Fruit fly (Drosophila melanogaster) whole organism, embryonic: ENCODE data around the gene hdly.
A peak's percentile ranks its signal among the peaks of the same experiment; 100 is the strongest.

Experiments used
- Adf1 ChIP-seq: fragments of 200-800 bp; sonication (Bioruptor generic); IDR thresholded peaks from 2 replicates; pipeline ENCODE4 v1.3.6; 2022; ENCODE audit warnings: missing biosample characterization, missing genetic modification characterization
- CG1024 ChIP-seq: fragments of 200-800 bp; sonication (Bioruptor generic); IDR thresholded peaks from 2 replicates; pipeline ENCODE4 v1.3.6; 2022; ENCODE audit warnings: missing biosample characterization, missing genetic modification characterization
- CG11456 ChIP-seq: fragments of 200-800 bp; sonication (Bioruptor generic); IDR thresholded peaks from 3 replicates; pipeline ENCODE4 v1.3.6; 2022; ENCODE audit warnings: missing biosample characterization, missing genetic modification characterization
- CG12299 ChIP-seq: fragments of 200-800 bp; sonication (Bioruptor generic); optimal IDR thresholded peaks from 2 replicates; lab custom pipeline; 2018; ENCODE audit warnings: missing biosample characterization, mild to moderate bottlenecking, missing genetic modification characterization
- CG13123 ChIP-seq: fragments of 200-800 bp; sonication (Bioruptor generic); optimal IDR thresholded peaks from 2 replicates; lab custom pipeline; 2016; ENCODE audit warnings: missing biosample characterization, missing genetic modification characterization
- CG14965 ChIP-seq: fragments of 200-800 bp; sonication (Bioruptor generic); optimal IDR thresholded peaks from 2 replicates; lab custom pipeline; 2016; ENCODE audit warnings: missing biosample characterization, missing genetic modification characterization, borderline replicate concordance
- CG15696 ChIP-seq: fragments of 200-800 bp; sonication (Bioruptor generic); optimal IDR thresholded peaks from 2 replicates; lab custom pipeline; 2019; ENCODE audit warnings: missing biosample characterization, mild to moderate bottlenecking, missing genetic modification characterization, moderate library complexity
- CG16815 ChIP-seq: fragments of 200-800 bp; sonication (Bioruptor generic); optimal IDR thresholded peaks from 3 replicates; lab custom pipeline; 2017; ENCODE audit warnings: missing biosample characterization, mild to moderate bottlenecking, missing genetic modification characterization
- CG17361 ChIP-seq: fragments of 200-800 bp; sonication (Bioruptor generic); IDR thresholded peaks from 3 replicates; pipeline ENCODE4 v1.3.6; 2022; ENCODE audit warnings: missing biosample characterization, missing genetic modification characterization
- CG2129 ChIP-seq: fragments of 200-800 bp; sonication (Bioruptor generic); IDR thresholded peaks from 2 replicates; pipeline ENCODE4 v1.3.6; 2022; ENCODE audit warnings: missing biosample characterization, missing genetic modification characterization; ENCODE audit not compliant: partially characterized antibody
- CG31388 ChIP-seq: fragments of 200-800 bp; sonication (Bioruptor generic); optimal IDR thresholded peaks from 2 replicates; lab custom pipeline; 2016; ENCODE audit warnings: missing biosample characterization, missing genetic modification characterization
- CG32532 ChIP-seq: fragments of 200-800 bp; sonication (Bioruptor generic); IDR thresholded peaks from 2 replicates; pipeline ENCODE4 v1.3.6; 2022; ENCODE audit warnings: missing biosample characterization, missing genetic modification characterization
- CG42726 ChIP-seq: fragments of 200-800 bp; sonication (Bioruptor generic); IDR thresholded peaks from 2 replicates; pipeline ENCODE4 v1.3.6; 2022; ENCODE audit warnings: missing biosample characterization, missing genetic modification characterization; ENCODE audit not compliant: partially characterized antibody
- CG43689 ChIP-seq: fragments of 200-800 bp; sonication (Bioruptor generic); IDR thresholded peaks from 2 replicates; pipeline ENCODE4 v1.3.6; 2022; ENCODE audit warnings: missing biosample characterization, missing genetic modification characterization
- CG4617 ChIP-seq: fragments of 200-800 bp; sonication (Bioruptor generic); optimal IDR thresholded peaks from 3 replicates; lab custom pipeline; 2016; ENCODE audit warnings: missing biosample characterization, missing genetic modification characterization, borderline replicate concordance
- CG6654 ChIP-seq: fragments of 200-800 bp; sonication (Bioruptor generic); optimal IDR thresholded peaks from 2 replicates; lab custom pipeline; 2017; ENCODE audit warnings: missing biosample characterization, mild to moderate bottlenecking, missing genetic modification characterization
- CG7357 ChIP-seq: fragments of 200-800 bp; sonication (Bioruptor generic); IDR thresholded peaks from 3 replicates; pipeline ENCODE4 v1.3.6; 2022; ENCODE audit warnings: missing biosample characterization, missing genetic modification characterization
- CG9609 ChIP-seq: fragments of 200-800 bp; sonication (Bioruptor generic); optimal IDR thresholded peaks from 3 replicates; lab custom pipeline; 2016; ENCODE audit warnings: missing biosample characterization, missing genetic modification characterization
- CG9876 ChIP-seq: fragments of 200-800 bp; sonication (Bioruptor generic); optimal IDR thresholded peaks from 2 replicates; lab custom pipeline; 2016; ENCODE audit warnings: missing biosample characterization, missing genetic modification characterization
- Chrac-16 ChIP-seq: fragments of 200-800 bp; sonication (Bioruptor generic); optimal IDR thresholded peaks from 3 replicates; lab custom pipeline; 2016; ENCODE audit warnings: missing biosample characterization, missing genetic modification characterization
- Deaf1 ChIP-seq: fragments of 200-800 bp; optimal IDR thresholded peaks from 3 replicates; lab custom pipeline; 2019; ENCODE audit warnings: missing biosample characterization, mild to moderate bottlenecking, missing genetic modification characterization, moderate library complexity
- Doc2 ChIP-seq: fragments of 200-800 bp; sonication (Bioruptor generic); IDR thresholded peaks from 2 replicates; pipeline ENCODE4 v1.3.6; 2022; ENCODE audit warnings: missing biosample characterization, missing genetic modification characterization
- Ets65A ChIP-seq: fragments of 200-800 bp; sonication (Bioruptor generic); peaks from one replicate; lab custom pipeline; 2016; ENCODE audit warnings: missing biosample characterization, missing genetic modification characterization
- Gsc ChIP-seq: fragments of 200-800 bp; sonication (Bioruptor generic); IDR thresholded peaks from 2 replicates; pipeline ENCODE4 v1.3.6; 2022; ENCODE audit warnings: missing biosample characterization, missing genetic modification characterization
- HHEX ChIP-seq: fragments of 200-800 bp; sonication (Bioruptor generic); optimal IDR thresholded peaks from 3 replicates; lab custom pipeline; 2017; ENCODE audit warnings: missing biosample characterization, mild to moderate bottlenecking, missing genetic modification characterization, missing genetic modification reagents
- HmgZ ChIP-seq: fragments of 200-800 bp; sonication (Bioruptor generic); optimal IDR thresholded peaks from 2 replicates; lab custom pipeline; 2018; ENCODE audit warnings: missing biosample characterization, mild to moderate bottlenecking, missing genetic modification characterization
- Hr78 ChIP-seq, 2 experiments: fragments of 200-800 bp in 1 of 2; fragments of >200 bp in 1 of 2; sonication (Bioruptor generic) in 1 of 2; optimal IDR thresholded peaks; 2 replicates each; lab custom pipeline; 2017 to 2019; ENCODE audit warnings: missing biosample characterization in 2 of 2, missing genetic modification characterization in 2 of 2, mild to moderate bottlenecking in 1 of 2, moderate library complexity in 1 of 2
- Lpt ChIP-seq: fragments of >200 bp; optimal IDR thresholded peaks from 2 replicates; lab custom pipeline; 2018; ENCODE audit warnings: missing biosample characterization, missing genetic modification characterization
- Ravus ChIP-seq: fragments of 200-800 bp; sonication (Bioruptor generic); IDR thresholded peaks from 2 replicates; pipeline ENCODE4 v1.3.6; 2022; ENCODE audit warnings: missing biosample characterization, missing genetic modification characterization
- Xbp1 ChIP-seq: fragments of 200-800 bp; sonication (Bioruptor generic); optimal IDR thresholded peaks from 3 replicates; lab custom pipeline; 2016; ENCODE audit warnings: missing biosample characterization, mild to moderate bottlenecking, missing genetic modification characterization
- bab2 ChIP-seq: fragments of 200-800 bp; sonication (Bioruptor generic); optimal IDR thresholded peaks from 2 replicates; lab custom pipeline; 2016; ENCODE audit warnings: missing biosample characterization, missing genetic modification characterization
- cad ChIP-seq: fragments of >200 bp; optimal IDR thresholded peaks from 2 replicates; lab custom pipeline; 2017; ENCODE audit warnings: missing biosample characterization, missing genetic modification characterization
- eyg ChIP-seq: fragments of 200-800 bp; sonication (Bioruptor generic); optimal IDR thresholded peaks from 3 replicates; lab custom pipeline; 2016; ENCODE audit warnings: missing biosample characterization, missing genetic modification characterization
- ind ChIP-seq: fragments of 200-800 bp; sonication (Bioruptor generic); optimal IDR thresholded peaks from 3 replicates; lab custom pipeline; 2016; ENCODE audit warnings: missing biosample characterization, missing genetic modification characterization
- jigr1 ChIP-seq: fragments of 200-800 bp; sonication (Bioruptor generic); IDR thresholded peaks from 3 replicates; pipeline ENCODE4 v1.3.6; 2022; ENCODE audit warnings: missing biosample characterization, missing genetic modification characterization
- lab ChIP-seq: fragments of 200-800 bp; sonication (Bioruptor generic); optimal IDR thresholded peaks from 3 replicates; lab custom pipeline; 2017; ENCODE audit warnings: missing biosample characterization, missing genetic modification characterization, mild to moderate bottlenecking, moderate library complexity, missing genetic modification reagents
- maf-S ChIP-seq: fragments of 200-800 bp; sonication (Bioruptor generic); optimal IDR thresholded peaks from 2 replicates; lab custom pipeline; 2016; ENCODE audit warnings: missing biosample characterization, missing genetic modification characterization
- nerfin-1 ChIP-seq: fragments of 200-800 bp; sonication (Bioruptor generic); optimal IDR thresholded peaks from 3 replicates; lab custom pipeline; 2019; ENCODE audit warnings: missing biosample characterization, mild to moderate bottlenecking, missing genetic modification characterization, moderate library complexity
- pb ChIP-seq: fragments of 200-800 bp; sonication (Bioruptor generic); optimal IDR thresholded peaks from 3 replicates; lab custom pipeline; 2016; ENCODE audit warnings: missing biosample characterization, missing genetic modification characterization
- pzg ChIP-seq: fragments of 200-800 bp; sonication (Bioruptor generic); optimal IDR thresholded peaks from 3 replicates; lab custom pipeline; 2018; ENCODE audit warnings: missing biosample characterization, mild to moderate bottlenecking, missing genetic modification characterization, moderate library complexity
- repo ChIP-seq: fragments of 200-800 bp; sonication (Bioruptor generic); optimal IDR thresholded peaks from 2 replicates; lab custom pipeline; 2016; ENCODE audit warnings: missing biosample characterization, missing genetic modification characterization
- rib ChIP-seq: fragments of 200-800 bp; sonication (Bioruptor generic); IDR thresholded peaks from 2 replicates; pipeline ENCODE4 v1.3.6; 2022; ENCODE audit warnings: missing biosample characterization, missing genetic modification characterization
- sens-2 ChIP-seq: fragments of 200-800 bp; sonication (Bioruptor generic); IDR thresholded peaks from 2 replicates; pipeline ENCODE4 v1.3.6; 2022; ENCODE audit warnings: missing biosample characterization, missing genetic modification characterization
- sima ChIP-seq: fragments of 200-800 bp; sonication (Bioruptor generic); optimal IDR thresholded peaks from 2 replicates; lab custom pipeline; 2016; ENCODE audit warnings: missing biosample characterization, missing genetic modification characterization
- wek ChIP-seq: fragments of 200-800 bp; sonication (Bioruptor generic); optimal IDR thresholded peaks from 3 replicates; lab custom pipeline; 2018; ENCODE audit warnings: missing biosample characterization, mild to moderate bottlenecking, missing genetic modification characterization, moderate library complexity
- wor ChIP-seq: fragments of 200-800 bp; sonication (Bioruptor generic); IDR thresholded peaks from 2 replicates; pipeline ENCODE4 v1.3.6; 2022; ENCODE audit warnings: missing biosample characterization, missing genetic modification characterization
- zen2 ChIP-seq: fragments of 200-800 bp; sonication (Bioruptor generic); IDR thresholded peaks from 3 replicates; pipeline ENCODE4 v1.3.6; 2022; ENCODE audit warnings: missing biosample characterization, missing genetic modification characterization; ENCODE audit not compliant: partially characterized antibody
- zf30C ChIP-seq: fragments of 200-800 bp; sonication (Bioruptor generic); optimal IDR thresholded peaks from 3 replicates; lab custom pipeline; 2018; ENCODE audit warnings: missing biosample characterization, mild to moderate bottlenecking, missing genetic modification characterization

hdly gene

dm6 chr3R:20956875-20957874, 43.1 kb downstream of the hdly start (continued):
- TF ChIP-seq pb (GFP tag; lab: Kevin White, UChicago) (peak; percentile 60), CG9876 (GFP tag; lab: Kevin White, UChicago) (peak; percentile 43), zen2 (GFP tag; lab: Robert Waterston, UW) (0 out of 3 replicates have a peak, but pooled peaks have one; percentile 29), HmgZ (tag; lab: Kevin White, UChicago) (peak; percentile 49), CG17361 (GFP tag; lab: Robert Waterston, UW) (peak; percentile 99), wor (GFP tag; lab: Robert Waterston, UW) (peak; percentile 50; the same call in 1 of the 2 replicates), CG43689 (GFP tag; lab: Robert Waterston, UW) (no peak), repo (GFP tag; lab: Kevin White, UChicago) (peak; percentile 39), Hr78 (GFP tag; optimal IDR thresholded peaks at IDR 0.05; lab: Kevin White, UChicago) (peak in 1 of 2 experiments; percentile 85), CG12299 (tag; lab: Kevin White, UChicago) (peak; percentile 68), CG31388 (GFP tag; lab: Kevin White, UChicago) (peak; percentile 2), zf30C (GFP tag; lab: Kevin White, UChicago) (peak; percentile 84), CG11456 (GFP tag; lab: Robert Waterston, UW) (0 out of 3 replicates have a peak, but pooled peaks have one; percentile 20), Adf1 (GFP tag; lab: Robert Waterston, UW) (peak; percentile 97), Deaf1 (tag; lab: Kevin White, UChicago) (peak; percentile 80), cad (GFP tag; lab: Kevin White, UChicago) (no peak), sima (GFP tag; lab: Kevin White, UChicago) (no peak), eyg (GFP tag; lab: Kevin White, UChicago) (peak; percentile 24), Gsc (GFP tag; lab: Robert Waterston, UW) (no peak), maf-S (GFP tag; lab: Kevin White, UChicago) (peak; percentile 63), CG4617 (peak; percentile 48), Chrac-16 (peak; percentile 77), sens-2 (GFP tag; lab: Robert Waterston, UW) (no peak), CG15696 (tag; lab: Kevin White, UChicago) (peak; percentile 25), ind (GFP tag; lab: Kevin White, UChicago) (peak; percentile 90), bab2 (GFP tag; lab: Kevin White, UChicago) (peak; percentile 88), CG6654 (GFP tag; lab: Kevin White, UChicago) (peak; percentile 79), Doc2 (GFP tag; lab: Robert Waterston, UW) (no peak), nerfin-1 (tag; lab: Kevin White, UChicago) (peak; percentile 83), CG16815 (peak; percentile 78), rib (peak; percentile 32), HHEX (GFP tag; lab: Kevin White, UChicago) (peak; percentile 93), Ets65A (GFP tag; lab: Kevin White, UChicago) (peak; percentile 96), Lpt (GFP tag; lab: Kevin White, UChicago) (no peak), CG2129 (no peak), CG7357 (peak; percentile 69; the same call in 1 of the 3 replicates), jigr1 (peak; percentile 53; the same call in 1 of the 3 replicates), CG42726 (GFP tag; lab: Robert Waterston, UW) (0 out of 2 replicates have a peak, but pooled peaks have one; percentile 44), CG32532 (peak; percentile 59), lab (GFP tag; lab: Kevin White, UChicago) (peak; percentile 86), Ravus (GFP tag; lab: Robert Waterston, UW) (no peak; the same call in 1 of the 2 replicates), Xbp1 (peak; percentile 87), CG13123 (GFP tag; lab: Kevin White, UChicago) (peak; percentile 61), pzg (GFP tag; lab: Kevin White, UChicago) (no peak), CG9609 (GFP tag; lab: Kevin White, UChicago) (peak; percentile 71), CG14965 (GFP tag; lab: Kevin White, UChicago) (no peak), CG1024 (GFP tag; lab: Robert Waterston, UW) (no peak), wek (GFP tag; lab: Kevin White, UChicago) (no peak)
